Worm (Caenorhabditis elegans) whole organism, late embryonic: ENCODE measurements around the gene F53F4.2.

Source experiments
- ceh-45 ChIP-seq: fragments of 200-800 bp; sonication (Bioruptor generic); IDR thresholded peaks from 2 replicates; pipeline ENCODE4 v1.3.6; 2022; ENCODE audit warnings: missing genetic modification reagents, missing genetic modification characterization, missing compliant biosample characterization
- sox-2 ChIP-seq: fragments of 200-800 bp; sonication (Bioruptor generic); IDR thresholded peaks from 2 replicates; pipeline ENCODE4 v1.3.6; 2022; ENCODE audit warnings: missing genetic modification reagents, missing genetic modification characterization, missing compliant biosample characterization

ce11 chrV:13613870-13614269 is 24.5 kb upstream of the F53F4.2 start, which contains the start of gene F53F4.7:
- TF ChIP-seq ceh-45 (GFP tag; lab: Robert Waterston, UW) (no peak), sox-2 (GFP tag; lab: Robert Waterston, UW) (no peak)
